Fruit fly (Drosophila melanogaster) whole organism: ENCODE measurements around the gene CG15473.

Experiments
- CG8478 ChIP-seq: fragments of >200 bp; optimal IDR thresholded peaks from 2 replicates; lab custom pipeline; 2018; ENCODE audit warnings: inconsistent platforms
- Dll ChIP-seq: fragments of >200 bp; optimal IDR thresholded peaks from 2 replicates; lab custom pipeline; 2017
- EcR ChIP-seq, 2 experiments: fragments of >200 bp; optimal IDR thresholded peaks; 2 replicates each; lab custom pipeline; 2017; ENCODE audit warnings: missing biosample characterization in 2 of 2, missing genetic modification characterization in 2 of 2, missing genetic modification reagents in 2 of 2
- pan ChIP-seq: fragments of >200 bp; optimal IDR thresholded peaks from 2 replicates; lab custom pipeline; 2017
- psq ChIP-seq: fragments of >200 bp; optimal IDR thresholded peaks from 2 replicates; lab custom pipeline; 2017
- usp ChIP-seq: fragments of >200 bp; optimal IDR thresholded peaks from 2 replicates; lab custom pipeline; 2017; ENCODE audit warnings: missing biosample characterization, missing genetic modification characterization, mixed read lengths

dm6 chrX:4669438-4669837, 15.1 kb upstream of the CG15473 start:
- TF ChIP-seq CG8478: no peak
- TF ChIP-seq usp (GFP tag; lab: Kevin White, UChicago): no peak
- TF ChIP-seq EcR (GFP tag; optimal IDR thresholded peaks at IDR 0.05; lab: Kevin White, UChicago): no peak
- TF ChIP-seq pan (lab: Kevin White, UChicago): no peak
- no peak for TF ChIP-seq Dll (lab: Kevin White, UChicago)
- TF ChIP-seq psq (lab: Kevin White, UChicago): no peak
